Worm (Caenorhabditis elegans) whole organism, L4 larva: ENCODE results near the gene pyr-1.

Source experiments
- D1046.2 ChIP-seq: fragments of 200-800 bp; sonication (Bioruptor generic); IDR thresholded peaks from 2 replicates; pipeline ENCODE4 v1.3.6; 2022; ENCODE audit warnings: missing genetic modification characterization, missing compliant biosample characterization
- F26F4.8 ChIP-seq: fragments of 200-800 bp; sonication (Bioruptor generic); conservative IDR thresholded peaks from 2 replicates; pipeline ENCODE4 v1.3.6; 2022; ENCODE audit warnings: missing genetic modification characterization, missing compliant biosample characterization
- T26A8.4 ChIP-seq: fragments of 200-800 bp; sonication (Bioruptor generic); IDR thresholded peaks from 2 replicates; pipeline ENCODE4 v1.3.6; 2022; ENCODE audit warnings: missing genetic modification characterization, missing compliant biosample characterization
- Y105C5A.15 ChIP-seq: fragments of 200-800 bp; sonication (Bioruptor generic); IDR thresholded peaks from 2 replicates; pipeline ENCODE4 v1.3.6; 2022; ENCODE audit warnings: missing genetic modification characterization, missing compliant biosample characterization
- Y5F2A.4 ChIP-seq: fragments of 200-800 bp; sonication (Bioruptor generic); optimal IDR thresholded peaks from 2 replicates; lab custom pipeline; 2018; ENCODE audit warnings: mild to moderate bottlenecking, missing genetic modification characterization, missing compliant biosample characterization
- Y75B8A.6 ChIP-seq: fragments of 200-800 bp; sonication (Bioruptor generic); IDR thresholded peaks from 2 replicates; pipeline ENCODE4 v1.3.6; 2022; ENCODE audit warnings: missing genetic modification reagents, missing genetic modification characterization, missing compliant biosample characterization
- ama-1 ChIP-seq: fragments of 150-350 bp; optimal IDR thresholded peaks from 2 replicates; lab custom pipeline; 2014; ENCODE audit warnings: inconsistent platforms, mixed read lengths
- arid-1 ChIP-seq: fragments of 200-800 bp; sonication (Bioruptor generic); conservative IDR thresholded peaks from 2 replicates; pipeline ENCODE4 v1.3.6; 2022; ENCODE audit warnings: missing genetic modification reagents, missing genetic modification characterization, missing compliant biosample characterization
- ceh-20 ChIP-seq: fragments of 200-800 bp; sonication (Bioruptor generic); IDR thresholded peaks from 2 replicates; pipeline ENCODE4 v1.3.6; 2022; ENCODE audit warnings: missing genetic modification reagents, missing genetic modification characterization, missing compliant biosample characterization
- ceh-62 ChIP-seq: sonication (generic microtip); optimal IDR thresholded peaks from 2 replicates; lab custom pipeline; 2017; ENCODE audit warnings: missing biosample characterization, missing genetic modification characterization
- ceh-82 ChIP-seq: sonication (generic microtip); optimal IDR thresholded peaks from 2 replicates; lab custom pipeline; 2017; ENCODE audit warnings: missing biosample characterization, missing genetic modification characterization
- cey-2 ChIP-seq: sonication (generic microtip); optimal IDR thresholded peaks from 3 replicates; lab custom pipeline; 2017; ENCODE audit warnings: missing genetic modification characterization, mild to moderate bottlenecking, missing compliant biosample characterization, antibody characterized with exemption, borderline replicate concordance; ENCODE audit not compliant: insufficient read depth
- ctbp-1 ChIP-seq: fragments of 200-800 bp; sonication (Bioruptor generic); IDR thresholded peaks from 2 replicates; pipeline ENCODE4 v1.3.6; 2022; ENCODE audit warnings: missing genetic modification reagents, missing genetic modification characterization, missing compliant biosample characterization
- daf-12 ChIP-seq: fragments of 150-350 bp; optimal IDR thresholded peaks from 2 replicates; lab custom pipeline; 2014; ENCODE audit warnings: missing biosample characterization, missing genetic modification reagents, missing genetic modification characterization
- daf-16 ChIP-seq, 3 experiments: sonication (generic microtip); optimal IDR thresholded peaks; 2 replicates each; lab custom pipeline; 2016 to 2017; ENCODE audit warnings: missing genetic modification characterization in 3 of 3, missing genetic modification reagents in 3 of 3, mild to moderate bottlenecking in 2 of 3, missing compliant biosample characterization in 2 of 3, missing biosample characterization in 1 of 3, moderate library complexity in 1 of 3
- daf-19 ChIP-seq: fragments of 200-800 bp; sonication (Bioruptor generic); conservative IDR thresholded peaks from 2 replicates; pipeline ENCODE4 v1.3.6; 2022; ENCODE audit warnings: missing genetic modification characterization, missing compliant biosample characterization
- dmd-6 ChIP-seq: fragments of 200-800 bp; sonication (Bioruptor generic); IDR thresholded peaks from 2 replicates; pipeline ENCODE4 v1.3.6; 2022; ENCODE audit warnings: missing genetic modification reagents, missing genetic modification characterization, missing compliant biosample characterization
- duxl-1 ChIP-seq: sonication (generic microtip); optimal IDR thresholded peaks from 2 replicates; lab custom pipeline; 2016; ENCODE audit warnings: mild to moderate bottlenecking, missing genetic modification characterization, moderate library complexity, missing compliant biosample characterization; ENCODE audit not compliant: poor library complexity
- dve-1 ChIP-seq: sonication (generic microtip); optimal IDR thresholded peaks from 2 replicates; lab custom pipeline; 2017; ENCODE audit warnings: antibody characterized with exemption, mild to moderate bottlenecking, missing genetic modification characterization, missing compliant biosample characterization; ENCODE audit not compliant: insufficient read depth
- fos-1 ChIP-seq: fragments of 150-350 bp; optimal IDR thresholded peaks from 2 replicates; lab custom pipeline; 2014; ENCODE audit warnings: missing biosample characterization, missing genetic modification characterization
- hif-1 ChIP-seq, 2 experiments: sonication (generic microtip); optimal IDR thresholded peaks; 2 replicates each; lab custom pipeline; 2016 to 2017; ENCODE audit warnings: missing compliant biosample characterization in 2 of 2, missing genetic modification characterization in 2 of 2, missing genetic modification reagents in 2 of 2, missing genotype in 2 of 2, mild to moderate bottlenecking in 1 of 2
- hlh-11 ChIP-seq: fragments of 200-800 bp; sonication (Bioruptor generic); optimal IDR thresholded peaks from 2 replicates; lab custom pipeline; 2018; ENCODE audit warnings: mild to moderate bottlenecking, missing genetic modification characterization, missing compliant biosample characterization
- lin-1 ChIP-seq: fragments of 200-800 bp; sonication (Bioruptor generic); IDR thresholded peaks from 2 replicates; pipeline ENCODE4 v1.3.6; 2022; ENCODE audit warnings: missing genetic modification reagents, missing genetic modification characterization, missing compliant biosample characterization
- lin-13 ChIP-seq: fragments of 150-350 bp; optimal IDR thresholded peaks from 2 replicates; lab custom pipeline; 2014; ENCODE audit warnings: missing biosample characterization, missing genetic modification reagents, missing genetic modification characterization
- lin-38 ChIP-seq: fragments of 200-800 bp; sonication (Bioruptor generic); IDR thresholded peaks from 2 replicates; pipeline ENCODE4 v1.3.6; 2022; ENCODE audit warnings: missing genetic modification reagents, missing genetic modification characterization, missing compliant biosample characterization
- mes-2 ChIP-seq: sonication (generic microtip); optimal IDR thresholded peaks from 2 replicates; lab custom pipeline; 2016; ENCODE audit warnings: missing genotype, mild to moderate bottlenecking, missing genetic modification characterization, missing compliant biosample characterization; ENCODE audit not compliant: poor library complexity, severe bottlenecking
- nhr-111 ChIP-seq: fragments of 200-800 bp; sonication (Bioruptor generic); optimal IDR thresholded peaks from 2 replicates; lab custom pipeline; 2018; ENCODE audit warnings: mild to moderate bottlenecking, missing genetic modification characterization, missing compliant biosample characterization
- nhr-28 ChIP-seq: fragments of 150-350 bp; optimal IDR thresholded peaks from 2 replicates; lab custom pipeline; 2014; ENCODE audit warnings: missing biosample characterization, missing genetic modification characterization
- nhr-48 ChIP-seq: sonication (generic microtip); optimal IDR thresholded peaks from 2 replicates; lab custom pipeline; 2016; ENCODE audit warnings: mild to moderate bottlenecking, missing genetic modification characterization, missing compliant biosample characterization
- nhr-77 ChIP-seq: fragments of 150-350 bp; optimal IDR thresholded peaks from 2 replicates; lab custom pipeline; 2014; ENCODE audit warnings: missing biosample characterization, missing genetic modification characterization
- pha-4 ChIP-seq, 2 experiments: fragments of 150-350 bp in 1 of 2; fragments of 200-800 bp in 1 of 2; sonication (Bioruptor generic) in 1 of 2; IDR thresholded peaks in 1 of 2; optimal IDR thresholded peaks in 1 of 2; 2 replicates each; pipeline versions ENCODE4 v1.3.6 to Lab custom; 2014 to 2022; ENCODE audit warnings: missing genetic modification characterization in 2 of 2, missing genetic modification reagents in 2 of 2, missing biosample characterization in 1 of 2, missing compliant biosample characterization in 1 of 2
- pqm-1 ChIP-seq: sonication (generic microtip); optimal IDR thresholded peaks from 2 replicates; lab custom pipeline; 2017; ENCODE audit warnings: missing biosample characterization, missing genetic modification characterization
- snpc-1.2 ChIP-seq: fragments of 200-800 bp; sonication (Bioruptor generic); IDR thresholded peaks from 2 replicates; pipeline ENCODE4 v1.3.6; 2022; ENCODE audit warnings: missing genetic modification reagents, missing genetic modification characterization, missing compliant biosample characterization
- snpc-4 ChIP-seq: fragments of 150-350 bp; optimal IDR thresholded peaks from 2 replicates; lab custom pipeline; 2014; ENCODE audit warnings: missing biosample characterization, missing genetic modification characterization
- tra-1 ChIP-seq: fragments of 200-800 bp; sonication (Bioruptor generic); IDR thresholded peaks from 2 replicates; pipeline ENCODE4 v1.3.6; 2022; ENCODE audit warnings: missing genetic modification reagents, missing genetic modification characterization, missing compliant biosample characterization
- unc-130 ChIP-seq: sonication (generic microtip); optimal IDR thresholded peaks from 2 replicates; lab custom pipeline; 2016; ENCODE audit warnings: missing genetic modification reagents, missing genetic modification characterization, missing compliant biosample characterization
- unc-62 ChIP-seq, 3 experiments: fragments of 150-350 bp in 1 of 3; sonication (generic microtip); optimal IDR thresholded peaks in 2 of 3; peaks in 1 of 3; 1 replicate in 1 of 3; 2 replicates in 2 of 3; lab custom pipeline; 2014 to 2017; ENCODE audit warnings: missing biosample characterization in 3 of 3, missing genetic modification characterization in 3 of 3, missing genetic modification reagents in 3 of 3, missing genotype in 1 of 3
- zag-1 ChIP-seq: fragments of 150-350 bp; optimal IDR thresholded peaks from 2 replicates; lab custom pipeline; 2014; ENCODE audit warnings: missing biosample characterization, missing genetic modification characterization
- zfp-2 ChIP-seq: sonication (generic microtip); optimal IDR thresholded peaks from 2 replicates; lab custom pipeline; 2016; ENCODE audit warnings: mild to moderate bottlenecking, missing genetic modification characterization, missing compliant biosample characterization

The pyr-1 gene

ce11 chrII:8664533-8664932 is 13.6 kb downstream of the pyr-1 start, which contains the start of gene etc-1:
Gene etc-1, plus strand, starts transcription at chrII:8664833.
- TF ChIP-seq duxl-1 (tag; lab: Kevin White, UChicago) (no peak), unc-62 (GFP tag; optimal IDR thresholded peaks at IDR 0.05 in 1 of 2; lab: Kevin White, UChicago) (peak in 1 of 2 experiments; percentile 34), unc-62 (tag; optimal IDR thresholded peaks at IDR 0.05; lab: Kevin White, UChicago) (no peak), ama-1 (lab: Kevin White, UChicago) (peak; percentile 11)

- TF ChIP-seq daf-12, result no peak
- no peak for TF ChIP-seq pha-4 (GFP tag; IDR thresholded peaks at IDR 0.05; lab: Robert Waterston, UW)
- no peak for TF ChIP-seq pha-4 (tag; optimal IDR thresholded peaks at IDR 0.05; lab: Kevin White, UChicago)
- TF ChIP-seq hif-1 (tag; optimal IDR thresholded peaks at IDR 0.05; lab: Kevin White, UChicago), result no peak
- TF ChIP-seq fos-1 (tag; lab: Kevin White, UChicago), result no peak
- TF ChIP-seq Y75B8A.6 (GFP tag; lab: Robert Waterston, UW), result no peak
- no peak for TF ChIP-seq lin-13
- no peak for TF ChIP-seq zag-1 (tag; lab: Kevin White, UChicago)
- no peak for TF ChIP-seq ceh-62 (tag; lab: Kevin White, UChicago)
Observed at ce11 chrII:8668871-8669270, 18.0 kb downstream of the pyr-1 start.

DNA sequence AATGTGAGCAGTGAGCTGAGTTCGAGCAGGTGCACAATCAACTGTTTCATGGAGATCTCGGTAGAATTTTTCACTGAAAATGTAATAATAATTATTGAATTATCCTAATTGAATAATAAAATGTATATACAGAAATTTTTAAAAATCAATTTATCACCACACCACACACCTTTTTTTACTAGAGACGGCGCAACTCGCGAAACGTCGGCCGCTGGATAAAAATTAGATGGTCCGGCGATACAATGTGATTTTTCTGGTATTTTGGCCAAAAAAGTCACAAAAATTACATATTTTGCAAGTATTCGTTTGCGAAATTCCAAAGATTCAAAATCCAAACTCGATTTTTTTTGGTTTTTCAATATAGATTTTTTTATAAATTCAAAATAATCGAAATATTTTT is 19.9 kb downstream of the pyr-1 start:
- no peak for TF ChIP-seq F26F4.8 (GFP tag; lab: Robert Waterston, UW)
- TF ChIP-seq nhr-77 (tag; lab: Kevin White, UChicago), result no peak
- TF ChIP-seq lin-38, result peak; percentile 25; the same call in 1 of the 2 replicates
- no peak for TF ChIP-seq ctbp-1
- TF ChIP-seq unc-130, result no peak
- TF ChIP-seq dmd-6 (GFP tag; lab: Robert Waterston, UW), result no peak
- TF ChIP-seq, all 104 proteins: peak for 1

DNA sequence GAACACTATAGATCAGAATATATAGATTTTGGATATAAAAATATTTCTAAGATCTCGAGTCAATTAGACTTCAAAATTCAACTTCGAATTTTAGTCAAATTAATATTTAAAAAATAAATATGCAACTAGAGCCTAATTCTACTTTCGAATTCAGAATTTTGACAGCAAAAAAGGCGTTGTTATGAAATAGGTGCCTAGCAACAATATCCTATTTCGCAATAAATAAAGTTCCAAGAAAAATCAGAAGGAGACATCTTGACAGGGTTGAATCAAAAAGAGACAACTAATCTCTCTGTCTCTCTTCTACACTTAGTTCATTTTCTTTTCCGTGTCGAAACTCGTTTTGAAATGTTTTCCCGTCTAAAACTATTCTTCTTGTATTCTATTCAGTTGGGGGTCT is 24.5 kb downstream of the pyr-1 start:
- TF ChIP-seq lin-1 (GFP tag; lab: Robert Waterston, UW) (no peak), unc-62 (GFP tag; optimal IDR thresholded peaks at IDR 0.05 in 1 of 2; lab: Kevin White, UChicago) (peak in 1 of 2 experiments; percentile 88), unc-62 (tag; optimal IDR thresholded peaks at IDR 0.05; lab: Kevin White, UChicago) (no peak), nhr-28 (tag; lab: Kevin White, UChicago) (no peak), ceh-20 (GFP tag; lab: Robert Waterston, UW) (no peak), cey-2 (tag; lab: Kevin White, UChicago) (no peak), F26F4.8 (GFP tag; lab: Robert Waterston, UW) (no peak), zfp-2 (tag; lab: Kevin White, UChicago) (no peak)

DNA sequence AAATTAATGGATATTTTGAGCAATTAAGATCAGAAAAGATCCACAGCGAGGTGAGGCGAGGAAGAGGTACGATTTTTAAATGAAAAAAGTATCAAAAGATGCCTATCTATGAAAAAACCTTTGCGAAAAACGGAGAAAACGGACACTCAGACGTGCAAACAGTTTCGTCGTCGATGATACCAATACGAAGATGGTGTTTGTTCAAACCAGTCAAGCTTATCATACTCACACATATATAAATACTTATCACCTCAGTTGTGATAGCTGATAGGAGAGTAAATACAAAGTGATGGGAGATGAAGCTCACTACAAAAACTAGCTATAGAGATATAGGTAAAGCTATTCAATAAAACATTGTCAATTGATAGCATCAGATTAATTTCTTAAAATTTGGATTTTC is 28.9 kb downstream of the pyr-1 start:
- TF ChIP-seq hlh-11 (tag; lab: Kevin White, UChicago) (peak; percentile 2), zfp-2 (tag; lab: Kevin White, UChicago) (no peak), daf-16 (GFP tag; optimal IDR thresholded peaks at IDR 0.05; lab: Kevin White, UChicago) (no peak), daf-16 (tag; optimal IDR thresholded peaks at IDR 0.05; lab: Kevin White, UChicago) (peak; percentile 65), dve-1 (tag; lab: Kevin White, UChicago) (peak; percentile 38), ceh-82 (tag; lab: Kevin White, UChicago) (no peak), arid-1 (GFP tag; lab: Robert Waterston, UW) (no peak), pqm-1 (peak; percentile 40)
- TF ChIP-seq, all 104 proteins: peak for 4

DNA sequence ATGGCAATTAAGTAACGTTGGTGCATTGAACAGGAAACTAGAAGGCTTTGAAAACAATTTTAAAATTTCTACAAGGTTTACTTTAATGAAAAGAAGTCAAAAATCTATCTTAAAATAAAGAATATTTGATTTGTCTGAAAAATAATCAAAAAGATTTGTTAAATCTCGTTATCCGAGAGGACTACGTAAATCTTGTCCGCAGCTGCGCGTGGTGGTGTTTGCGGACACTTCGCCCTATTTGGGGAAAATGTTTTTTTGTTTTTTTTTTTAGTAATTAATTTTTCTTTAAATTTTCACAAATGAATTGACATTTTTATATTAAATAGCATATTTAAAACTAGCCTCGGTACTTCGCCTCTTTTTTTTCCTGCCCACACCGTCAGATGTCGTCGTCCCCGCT is 33.0 kb downstream of the pyr-1 start:
- no peak for TF ChIP-seq ceh-20 (GFP tag; lab: Robert Waterston, UW)
- TF ChIP-seq unc-130, result no peak
- no peak for TF ChIP-seq nhr-48 (tag; lab: Kevin White, UChicago)
- TF ChIP-seq D1046.2, result no peak
- no peak for TF ChIP-seq snpc-1.2
- TF ChIP-seq nhr-28 (tag; lab: Kevin White, UChicago), result no peak
- no peak for TF ChIP-seq snpc-4 (tag; lab: Kevin White, UChicago)
- 0 out of 2 replicates have a peak, but pooled peaks have one; percentile 25 for TF ChIP-seq dmd-6 (GFP tag; lab: Robert Waterston, UW)
- TF ChIP-seq ama-1 (lab: Kevin White, UChicago), result no peak
- TF ChIP-seq T26A8.4 (GFP tag; lab: Robert Waterston, UW), result no peak
- no peak for TF ChIP-seq daf-19 (GFP tag; lab: Robert Waterston, UW)
- TF ChIP-seq Y5F2A.4 (GFP tag; lab: Kevin White, UChicago), result no peak
- no peak for TF ChIP-seq tra-1 (GFP tag; lab: Robert Waterston, UW)
- TF ChIP-seq unc-62 (GFP tag; optimal IDR thresholded peaks at IDR 0.05 in 1 of 2; lab: Kevin White, UChicago), result no peak
- TF ChIP-seq unc-62 (tag; optimal IDR thresholded peaks at IDR 0.05; lab: Kevin White, UChicago), result no peak
- peak; percentile 79 for TF ChIP-seq mes-2 (tag; lab: Kevin White, UChicago)
- no peak for TF ChIP-seq nhr-111
- no peak for TF ChIP-seq Y105C5A.15 (GFP tag; lab: Robert Waterston, UW)
